Worm (Caenorhabditis elegans): ENCODE data around the gene cest-24.

ce11 chrV:6354786-6355185 is 38.1 kb downstream of the cest-24 start:
- TF ChIP-seq nhr-28 (tag; optimal IDR thresholded peaks at IDR 0.05) (no peak), skn-1 (tag; optimal IDR thresholded peaks at IDR 0.05) (no peak), nhr-76 (tag; optimal IDR thresholded peaks at IDR 0.05) (no peak)
